Fruit fly (Drosophila melanogaster) whole organism, wandering third instar larva: ENCODE results near the gene Polr1D.

Experiments used
- Abd-B ChIP-seq: fragments of >200 bp; optimal IDR thresholded peaks from 2 replicates; lab custom pipeline; 2017; ENCODE audit warnings: missing biosample characterization, missing genetic modification characterization
- CG9705 ChIP-seq: fragments of 200-800 bp; sonication (Bioruptor generic); optimal IDR thresholded peaks from 2 replicates; lab custom pipeline; 2018; ENCODE audit warnings: missing biosample characterization, mild to moderate bottlenecking, missing genetic modification characterization
- CrebA ChIP-seq: fragments of 200-800 bp; sonication (Bioruptor generic); optimal IDR thresholded peaks from 2 replicates; lab custom pipeline; 2016; ENCODE audit warnings: missing biosample characterization, mild to moderate bottlenecking, missing genetic modification characterization, borderline replicate concordance
- Dfd ChIP-seq: fragments of >200 bp; optimal IDR thresholded peaks from 2 replicates; lab custom pipeline; 2017; ENCODE audit warnings: missing biosample characterization, missing genetic modification characterization
- HLH106 ChIP-seq: fragments of 200-800 bp; optimal IDR thresholded peaks from 3 replicates; lab custom pipeline; 2019; ENCODE audit warnings: missing biosample characterization, mild to moderate bottlenecking, missing genetic modification characterization, moderate library complexity
- Hnf4 ChIP-seq: fragments of 200-800 bp; sonication (Bioruptor generic); optimal IDR thresholded peaks from 2 replicates; lab custom pipeline; 2016; ENCODE audit warnings: missing biosample characterization, mild to moderate bottlenecking, missing genetic modification characterization
- Hr78 ChIP-seq: fragments of >200 bp; optimal IDR thresholded peaks from 2 replicates; lab custom pipeline; 2017; ENCODE audit warnings: missing biosample characterization, missing genetic modification characterization
- Hr83 ChIP-seq: fragments of 200-300 bp; sonication (Bioruptor generic); optimal IDR thresholded peaks from 2 replicates; lab custom pipeline; 2016; ENCODE audit warnings: missing biosample characterization, mild to moderate bottlenecking, missing genetic modification characterization, moderate library complexity; ENCODE audit not compliant: poor library complexity, severe bottlenecking
- Mio ChIP-seq: sonication (Bioruptor generic); optimal IDR thresholded peaks from 2 replicates; lab custom pipeline; 2016; ENCODE audit warnings: missing biosample characterization, missing genetic modification characterization
- Myc ChIP-seq: fragments of >200 bp; optimal IDR thresholded peaks from 2 replicates; lab custom pipeline; 2017
- N ChIP-seq: fragments of >200 bp; optimal IDR thresholded peaks from 2 replicates; lab custom pipeline; 2018; ENCODE audit warnings: missing biosample characterization, missing external identifiers, missing genetic modification characterization
- OdsH ChIP-seq: fragments of 200-800 bp; sonication (Bioruptor generic); optimal IDR thresholded peaks from 2 replicates; lab custom pipeline; 2016; ENCODE audit warnings: missing biosample characterization, mild to moderate bottlenecking, missing genetic modification characterization
- Rel ChIP-seq, 2 experiments: fragments of 200-800 bp; sonication (Bioruptor generic) in 1 of 2; optimal IDR thresholded peaks; 2 replicates in 1 of 2; 3 replicates in 1 of 2; lab custom pipeline; 2016 to 2019; ENCODE audit warnings: mild to moderate bottlenecking in 2 of 2, missing biosample characterization in 2 of 2, missing genetic modification characterization in 2 of 2, moderate library complexity in 1 of 2
- Sp1 ChIP-seq: fragments of 200-800 bp; sonication (Bioruptor generic); optimal IDR thresholded peaks from 3 replicates; lab custom pipeline; 2019; ENCODE audit warnings: missing biosample characterization, mild to moderate bottlenecking, missing genetic modification characterization, moderate library complexity
- Vsx2 ChIP-seq: fragments of 200-300, 225-300 bp; sonication (Bioruptor generic); optimal IDR thresholded peaks from 2 replicates; lab custom pipeline; 2018; ENCODE audit warnings: missing biosample characterization, missing genetic modification characterization; ENCODE audit not compliant: partially characterized antibody
- brk ChIP-seq: fragments of 200-800 bp; sonication (Bioruptor generic); optimal IDR thresholded peaks from 2 replicates; lab custom pipeline; 2016; ENCODE audit warnings: missing biosample characterization, mild to moderate bottlenecking, missing genetic modification characterization
- dl ChIP-seq, 2 experiments: fragments of 175-275, 200-275 bp in 1 of 2; fragments of 200-275 bp in 1 of 2; sonication (Bioruptor generic); optimal IDR thresholded peaks; lab custom pipeline; 2018; ENCODE audit warnings: mild to moderate bottlenecking in 2 of 2, missing biosample characterization in 2 of 2, missing genetic modification characterization in 2 of 2, moderate library complexity in 2 of 2; ENCODE audit not compliant: partially characterized antibody in 2 of 2, insufficient read depth in 1 of 2
- dmrt93B ChIP-seq: fragments of 200-800 bp; sonication (Bioruptor generic); optimal IDR thresholded peaks from 2 replicates; lab custom pipeline; 2018; ENCODE audit warnings: missing biosample characterization, mild to moderate bottlenecking, missing genetic modification characterization
- dsf ChIP-seq: sonication (Bioruptor generic); optimal IDR thresholded peaks from 2 replicates; lab custom pipeline; 2016; ENCODE audit warnings: missing biosample characterization, missing genetic modification characterization, borderline replicate concordance
- foxo ChIP-seq, 2 experiments: fragments of 200-800 bp; sonication (Bioruptor generic); optimal IDR thresholded peaks; 2 replicates in 1 of 2; 3 replicates in 1 of 2; lab custom pipeline; 2016 to 2017; ENCODE audit warnings: missing biosample characterization in 2 of 2, missing genetic modification characterization in 2 of 2
- fru ChIP-seq: fragments of 200-800 bp; sonication (Bioruptor generic); optimal IDR thresholded peaks from 3 replicates; lab custom pipeline; 2016; ENCODE audit warnings: missing biosample characterization, mild to moderate bottlenecking, missing genetic modification characterization
- jim ChIP-seq: fragments of 175-275, 200-325 bp; sonication (Bioruptor generic); optimal IDR thresholded peaks from 2 replicates; lab custom pipeline; 2016; ENCODE audit warnings: missing biosample characterization, mild to moderate bottlenecking, missing genetic modification characterization
- pan ChIP-seq: fragments of >200 bp; optimal IDR thresholded peaks from 2 replicates; lab custom pipeline; 2017
- psq ChIP-seq: fragments of 200-800 bp; sonication (Bioruptor generic); optimal IDR thresholded peaks from 3 replicates; lab custom pipeline; 2017; ENCODE audit warnings: missing biosample characterization, mild to moderate bottlenecking, missing genetic modification characterization, moderate library complexity
- rgr ChIP-seq: fragments of 200-800 bp; sonication (Bioruptor generic); optimal IDR thresholded peaks from 3 replicates; lab custom pipeline; 2016; ENCODE audit warnings: missing biosample characterization, mild to moderate bottlenecking, missing genetic modification characterization
- sage ChIP-seq: fragments of 200-800 bp; sonication (Bioruptor generic); optimal IDR thresholded peaks from 2 replicates; lab custom pipeline; 2016; ENCODE audit warnings: missing biosample characterization, mild to moderate bottlenecking, missing genetic modification characterization
- tai ChIP-seq: sonication (Bioruptor generic); optimal IDR thresholded peaks from 2 replicates; lab custom pipeline; 2016; ENCODE audit warnings: missing biosample characterization, missing genetic modification characterization
- usp ChIP-seq: fragments of >200 bp; optimal IDR thresholded peaks from 2 replicates; lab custom pipeline; 2017; ENCODE audit warnings: missing biosample characterization, missing genetic modification characterization
- woc ChIP-seq: sonication (Bioruptor generic); optimal IDR thresholded peaks from 2 replicates; lab custom pipeline; 2016; ENCODE audit warnings: missing biosample characterization, mild to moderate bottlenecking, missing genetic modification characterization

Polr1D gene

dm6 chr2L:19131905-19132402 lies 3.1 kb downstream of the Polr1D start, which contains the start of the genes AsnRS and DCTN6-p27 (continued):
- TF ChIP-seq psq (GFP tag; lab: Kevin White, UChicago) (peak; percentile 68), N (GFP tag; lab: Kevin White, UChicago) (no peak)

dm6 chr2L:19126888-19127287 lies 8.1 kb downstream of the Polr1D start:
- TF ChIP-seq Sp1 (peak; percentile 75), dsf (GFP tag; lab: Kevin White, UChicago) (no peak), Myc (lab: Kevin White, UChicago) (peak; percentile 98), dl (GFP tag; optimal IDR thresholded peaks at IDR 0.05; lab: Kevin White, UChicago; ENCODE audit: insufficient read depth in 1 of 2, partially characterized antibody in 2 of 2) (no peak), HLH106 (tag; lab: Kevin White, UChicago) (peak; percentile 70), Hr78 (GFP tag; lab: Kevin White, UChicago) (no peak), psq (GFP tag; lab: Kevin White, UChicago) (peak; percentile 59), CG9705 (GFP tag; lab: Kevin White, UChicago) (peak; percentile 54), jim (no peak), Mio (GFP tag; lab: Kevin White, UChicago) (no peak), woc (GFP tag; lab: Kevin White, UChicago) (no peak), Rel (GFP tag; optimal IDR thresholded peaks at IDR 0.05; lab: Kevin White, UChicago) (no peak), Rel (tag; optimal IDR thresholded peaks at IDR 0.05; lab: Kevin White, UChicago) (peak; percentile 63), usp (no peak), OdsH (GFP tag; lab: Kevin White, UChicago) (peak; percentile 5), N (GFP tag; lab: Kevin White, UChicago) (no peak)

dm6 chr2L:19123472-19124070 lies 11.5 kb downstream of the Polr1D start, which contains the start of gene Phb1:
Phb1 (minus strand) TSS chr2L:19123869.
- TF ChIP-seq Sp1 (no peak), Myc (lab: Kevin White, UChicago) (peak; percentile 15), CG9705 (GFP tag; lab: Kevin White, UChicago) (no peak)

- TF ChIP-seq fru (GFP tag; lab: Kevin White, UChicago), result peak; percentile 41
- no peak for TF ChIP-seq Vsx2 (GFP tag; lab: Kevin White, UChicago)
- peak; percentile 5 for TF ChIP-seq OdsH (GFP tag; lab: Kevin White, UChicago)
- TF ChIP-seq sage (GFP tag; lab: Kevin White, UChicago), result no peak
- no peak for TF ChIP-seq jim
- TF ChIP-seq foxo (GFP tag; optimal IDR thresholded peaks at IDR 0.05; lab: Kevin White, UChicago), result peak in 1 of 2 experiments; percentile 26
Measured at dm6 chr2L:19120984-19121383, 14.0 kb downstream of the Polr1D start.

- TF ChIP-seq pan (lab: Kevin White, UChicago) (no peak), Rel (GFP tag; optimal IDR thresholded peaks at IDR 0.05; lab: Kevin White, UChicago) (no peak), Rel (tag; optimal IDR thresholded peaks at IDR 0.05; lab: Kevin White, UChicago) (peak; percentile 92), HLH106 (tag; lab: Kevin White, UChicago) (peak; percentile 22)
Measured at dm6 chr2L:19120196-19120950, 14.7 kb downstream of the Polr1D start, which contains the start of gene Ddc. Ddc (minus strand) TSS chr2L:19120306.

dm6 chr2L:19114183-19114776 lies 20.8 kb downstream of the Polr1D start, which contains the start of gene CG10561:
CG10561 (plus strand) TSS chr2L:19114401.
- TF ChIP-seq Hr83 (GFP tag; lab: Kevin White, UChicago) (no peak), Rel (GFP tag; optimal IDR thresholded peaks at IDR 0.05; lab: Kevin White, UChicago) (no peak), Rel (tag; optimal IDR thresholded peaks at IDR 0.05; lab: Kevin White, UChicago) (peak; percentile 18)

dm6 chr2L:19112200-19112599 lies 22.8 kb downstream of the Polr1D start:
- TF ChIP-seq CrebA (GFP tag; lab: Kevin White, UChicago) (no peak), dmrt93B (GFP tag; lab: Kevin White, UChicago) (no peak), fru (GFP tag; lab: Kevin White, UChicago) (no peak), foxo (GFP tag; optimal IDR thresholded peaks at IDR 0.05; lab: Kevin White, UChicago) (no peak), OdsH (GFP tag; lab: Kevin White, UChicago) (no peak), Hr78 (GFP tag; lab: Kevin White, UChicago) (no peak), jim (no peak), usp (no peak), Sp1 (no peak), tai (GFP tag; lab: Kevin White, UChicago) (no peak), Dfd (no peak), brk (no peak), Abd-B (GFP tag; lab: Kevin White, UChicago) (no peak), rgr (no peak), psq (GFP tag; lab: Kevin White, UChicago) (no peak), Hnf4 (GFP tag; lab: Kevin White, UChicago) (no peak), Hr83 (GFP tag; lab: Kevin White, UChicago) (no peak)
